Fruit fly (Drosophila melanogaster): ENCODE results near the gene CG4558.

- no peak for TF ChIP-seq Ets96B (tag; optimal IDR thresholded peaks at IDR 0.05)
- TF ChIP-seq dsx (GFP tag; optimal IDR thresholded peaks at IDR 0.05; ENCODE audit: poor library complexity, severe bottlenecking), result no peak
- no peak for TF ChIP-seq salr (GFP tag; optimal IDR thresholded peaks at IDR 0.05)
Observed at dm6 chrX:6857269-6857668, 7.7 kb downstream of the CG4558 start.

Measured in whole organism, prepupa.